Fruit fly (Drosophila melanogaster) whole organism: Measurements from ENCODE around the gene Lcp65Ag1.

Experiments used
- CG8478 ChIP-seq: fragments of >200 bp; optimal IDR thresholded peaks from 2 replicates; lab custom pipeline; 2018; ENCODE audit warnings: inconsistent platforms
- Dll ChIP-seq: fragments of >200 bp; optimal IDR thresholded peaks from 2 replicates; lab custom pipeline; 2017
- EcR ChIP-seq, 2 experiments: fragments of >200 bp; optimal IDR thresholded peaks; 2 replicates each; lab custom pipeline; 2017; ENCODE audit warnings: missing biosample characterization in 2 of 2, missing genetic modification characterization in 2 of 2, missing genetic modification reagents in 2 of 2
- pan ChIP-seq: fragments of >200 bp; optimal IDR thresholded peaks from 2 replicates; lab custom pipeline; 2017
- psq ChIP-seq: fragments of >200 bp; optimal IDR thresholded peaks from 2 replicates; lab custom pipeline; 2017
- usp ChIP-seq: fragments of >200 bp; optimal IDR thresholded peaks from 2 replicates; lab custom pipeline; 2017; ENCODE audit warnings: missing biosample characterization, missing genetic modification characterization, mixed read lengths

- no peak for TF ChIP-seq psq (lab: Kevin White, UChicago)
- no peak for TF ChIP-seq Dll (lab: Kevin White, UChicago)
- TF ChIP-seq usp (GFP tag; lab: Kevin White, UChicago) = no peak
- no peak for TF ChIP-seq CG8478 (lab: Kevin White, UChicago)
- no peak for TF ChIP-seq EcR (GFP tag; optimal IDR thresholded peaks at IDR 0.05; lab: Kevin White, UChicago)
- no peak for TF ChIP-seq pan (lab: Kevin White, UChicago)
Measured at dm6 chr3L:6157327-6158032, 22.4 kb upstream of the Lcp65Ag1 start, which contains the start of gene CG13297.
